Fruit fly (Drosophila melanogaster): Measurements from ENCODE around the gene mRpS34.

DNA sequence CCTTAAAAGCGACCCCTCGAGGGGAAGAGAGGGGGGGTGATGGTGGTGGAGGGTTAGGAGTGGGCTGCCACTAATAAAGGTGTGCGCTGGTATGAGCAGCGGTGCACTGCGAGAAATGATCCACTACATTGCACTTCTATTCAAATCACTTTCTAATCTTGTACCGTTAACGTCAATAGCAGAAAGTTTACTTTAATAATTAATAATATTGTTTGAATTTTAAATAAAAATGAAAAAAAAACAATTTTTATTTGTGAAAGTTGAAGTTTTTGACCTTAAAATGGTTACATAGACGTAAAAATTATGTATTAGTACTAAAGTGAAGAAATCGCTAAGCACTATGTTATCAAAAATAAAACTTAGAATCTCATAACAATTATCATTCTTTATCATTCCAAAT lies 45.0 kb downstream of the mRpS34 start:
- TF ChIP-seq CG8478 (optimal IDR thresholded peaks at IDR 0.05) (no peak), CTCF (optimal IDR thresholded peaks at IDR 0.05) (no peak)

Data from S2 (cell line).